Worm (Caenorhabditis elegans) whole organism, L2 larva: Measurements from ENCODE around the gene F53C11.5.
A peak's percentile ranks its signal among the peaks of the same experiment; 100 is the strongest.

Source experiments
- C34F6.9 ChIP-seq: fragments of 150-350 bp; optimal IDR thresholded peaks from 2 replicates; lab custom pipeline; 2014; ENCODE audit warnings: missing biosample characterization, missing genetic modification characterization
- F13H6.1 ChIP-seq: sonication (generic microtip); optimal IDR thresholded peaks from 2 replicates; lab custom pipeline; 2016; ENCODE audit warnings: missing genetic modification characterization, missing compliant biosample characterization
- R02D3.7 ChIP-seq: fragments of 150-350 bp; optimal IDR thresholded peaks from 2 replicates; lab custom pipeline; 2014; ENCODE audit warnings: missing biosample characterization, missing genetic modification characterization
- Y55F3AM.14 ChIP-seq: fragments of 200-800 bp; sonication (Bioruptor generic); optimal IDR thresholded peaks from 2 replicates; lab custom pipeline; 2018; ENCODE audit warnings: mild to moderate bottlenecking, missing genetic modification characterization, missing compliant biosample characterization
- ZK546.5 ChIP-seq: sonication (generic microtip); optimal IDR thresholded peaks from 2 replicates; lab custom pipeline; 2017; ENCODE audit warnings: missing biosample characterization, missing genetic modification characterization
- alr-1 ChIP-seq: fragments of 150-350 bp; optimal IDR thresholded peaks from 2 replicates; lab custom pipeline; 2014; ENCODE audit warnings: missing biosample characterization, missing genetic modification characterization
- aly-2 ChIP-seq: fragments of 150-350 bp; optimal IDR thresholded peaks from 2 replicates; lab custom pipeline; 2014; ENCODE audit warnings: missing biosample characterization, missing genetic modification characterization
- ama-1 ChIP-seq: fragments of 150-350 bp; optimal IDR thresholded peaks from 2 replicates; lab custom pipeline; 2018; ENCODE audit warnings: inconsistent platforms
- blmp-1 ChIP-seq: sonication (generic microtip); optimal IDR thresholded peaks from 2 replicates; lab custom pipeline; 2017; ENCODE audit warnings: missing genetic modification characterization, mild to moderate bottlenecking, missing compliant biosample characterization, antibody characterized with exemption, moderate library complexity; ENCODE audit not compliant: insufficient read depth
- ceh-16 ChIP-seq: fragments of 150-350 bp; optimal IDR thresholded peaks from 2 replicates; lab custom pipeline; 2014; ENCODE audit warnings: missing biosample characterization, missing genetic modification characterization
- ceh-82 ChIP-seq: fragments of 150-350 bp; optimal IDR thresholded peaks from 2 replicates; lab custom pipeline; 2014; ENCODE audit warnings: missing biosample characterization, missing genetic modification characterization
- crh-2 ChIP-seq: sonication (generic microtip); optimal IDR thresholded peaks from 2 replicates; lab custom pipeline; 2017; ENCODE audit warnings: missing biosample characterization, missing genetic modification characterization
- dmd-4 ChIP-seq: sonication (generic microtip); optimal IDR thresholded peaks from 2 replicates; lab custom pipeline; 2017; ENCODE audit warnings: missing biosample characterization, missing genetic modification characterization
- egl-27 ChIP-seq: sonication (generic microtip); optimal IDR thresholded peaks from 3 replicates; lab custom pipeline; 2017; ENCODE audit warnings: missing biosample characterization, missing genetic modification reagents, missing genetic modification characterization
- elt-1 ChIP-seq: fragments of 150-350 bp; optimal IDR thresholded peaks from 2 replicates; lab custom pipeline; 2014; ENCODE audit warnings: missing biosample characterization, missing genetic modification characterization
- elt-3 ChIP-seq: sonication (generic microtip); optimal IDR thresholded peaks from 2 replicates; lab custom pipeline; 2017; ENCODE audit warnings: missing biosample characterization, missing genetic modification characterization
- fos-1 ChIP-seq: fragments of 150-350 bp; optimal IDR thresholded peaks from 2 replicates; lab custom pipeline; 2014; ENCODE audit warnings: missing biosample characterization, missing genetic modification characterization
- gmeb-1 ChIP-seq: fragments of 150-350 bp; optimal IDR thresholded peaks from 2 replicates; lab custom pipeline; 2014; ENCODE audit warnings: missing biosample characterization, missing genetic modification characterization
- lin-11 ChIP-seq: fragments of 150-350 bp; sonication (generic microtip); optimal IDR thresholded peaks from 2 replicates; lab custom pipeline; 2014; ENCODE audit warnings: missing biosample characterization, missing genetic modification characterization, inconsistent platforms, mixed read lengths
- lin-13 ChIP-seq: fragments of 150-350 bp; optimal IDR thresholded peaks from 2 replicates; lab custom pipeline; 2014; ENCODE audit warnings: missing biosample characterization, missing genetic modification reagents, missing genetic modification characterization
- lin-39 ChIP-seq: fragments of 150-350 bp; optimal IDR thresholded peaks from 2 replicates; lab custom pipeline; 2014; ENCODE audit warnings: missing biosample characterization, missing genetic modification reagents, missing genetic modification characterization
- lsy-2 ChIP-seq, 2 experiments: fragments of 150-350 bp in 1 of 2; sonication (generic microtip) in 1 of 2; optimal IDR thresholded peaks; 2 replicates each; lab custom pipeline; 2014 to 2017; ENCODE audit warnings: missing biosample characterization in 2 of 2, missing genetic modification characterization in 2 of 2
- mab-5 ChIP-seq: fragments of 150-350 bp; optimal IDR thresholded peaks from 2 replicates; lab custom pipeline; 2014; ENCODE audit warnings: missing biosample characterization, missing genetic modification characterization
- mbf-1 ChIP-seq: sonication (generic microtip); optimal IDR thresholded peaks from 2 replicates; lab custom pipeline; 2017; ENCODE audit warnings: missing biosample characterization, missing genetic modification characterization
- mdl-1 ChIP-seq, 2 experiments: fragments of 150-350 bp in 1 of 2; sonication (generic microtip) in 1 of 2; optimal IDR thresholded peaks; 2 replicates each; lab custom pipeline; 2017; ENCODE audit warnings: missing biosample characterization in 2 of 2, missing genetic modification characterization in 2 of 2
- nhr-10 ChIP-seq: sonication (generic microtip); optimal IDR thresholded peaks from 2 replicates; lab custom pipeline; 2017; ENCODE audit warnings: missing biosample characterization, missing genetic modification characterization
- nhr-11 ChIP-seq: fragments of 150-350 bp; optimal IDR thresholded peaks from 2 replicates; lab custom pipeline; 2014; ENCODE audit warnings: missing biosample characterization, missing genetic modification characterization
- nhr-12 ChIP-seq: fragments of 150-350 bp; optimal IDR thresholded peaks from 2 replicates; lab custom pipeline; 2014; ENCODE audit warnings: missing biosample characterization, missing genetic modification characterization
- nhr-129 ChIP-seq: fragments of 150-350 bp; optimal IDR thresholded peaks from 2 replicates; lab custom pipeline; 2014; ENCODE audit warnings: missing biosample characterization, missing genetic modification characterization
- nhr-21 ChIP-seq: fragments of 150-350 bp; optimal IDR thresholded peaks from 2 replicates; lab custom pipeline; 2014; ENCODE audit warnings: missing biosample characterization, missing genetic modification characterization
- nhr-23 ChIP-seq: fragments of 150-350 bp; optimal IDR thresholded peaks from 2 replicates; lab custom pipeline; 2014; ENCODE audit warnings: missing biosample characterization, missing genetic modification reagents, missing genetic modification characterization
- nhr-237 ChIP-seq: fragments of 150-350 bp; optimal IDR thresholded peaks from 2 replicates; lab custom pipeline; 2014; ENCODE audit warnings: missing biosample characterization, missing genetic modification characterization
- nhr-25 ChIP-seq: fragments of 150-350 bp; sonication (generic microtip); optimal IDR thresholded peaks from 3 replicates; lab custom pipeline; 2014; ENCODE audit warnings: missing biosample characterization, missing genetic modification characterization
- nhr-6 ChIP-seq: fragments of 150-350 bp; optimal IDR thresholded peaks from 2 replicates; lab custom pipeline; 2014; ENCODE audit warnings: missing biosample characterization, missing genetic modification characterization
- nhr-77 ChIP-seq: fragments of 150-350 bp; optimal IDR thresholded peaks from 2 replicates; lab custom pipeline; 2014; ENCODE audit warnings: missing biosample characterization, missing genetic modification characterization
- peb-1 ChIP-seq: fragments of 150-350 bp; optimal IDR thresholded peaks from 2 replicates; lab custom pipeline; 2014; ENCODE audit warnings: missing biosample characterization, missing genetic modification characterization
- sem-4 ChIP-seq: fragments of 150-350 bp; optimal IDR thresholded peaks from 2 replicates; lab custom pipeline; 2014; ENCODE audit warnings: missing biosample characterization, missing genetic modification reagents, missing genetic modification characterization
- skn-1 ChIP-seq: sonication (generic microtip); optimal IDR thresholded peaks from 2 replicates; lab custom pipeline; 2017; ENCODE audit warnings: missing biosample characterization, missing genetic modification characterization
- sma-3 ChIP-seq: sonication (generic microtip); optimal IDR thresholded peaks from 2 replicates; lab custom pipeline; 2016; ENCODE audit warnings: missing genetic modification reagents, missing genetic modification characterization, missing compliant biosample characterization
- sma-9 ChIP-seq, 2 experiments: fragments of 150-350 bp in 1 of 2; sonication (generic microtip) in 1 of 2; optimal IDR thresholded peaks; 2 replicates each; lab custom pipeline; 2014 to 2016; ENCODE audit warnings: missing genetic modification characterization in 2 of 2, mild to moderate bottlenecking in 1 of 2, missing biosample characterization in 1 of 2, missing compliant biosample characterization in 1 of 2, missing genetic modification reagents in 1 of 2, moderate library complexity in 1 of 2
- snpc-4 ChIP-seq: fragments of 150-350 bp; optimal IDR thresholded peaks from 2 replicates; lab custom pipeline; 2014; ENCODE audit warnings: missing biosample characterization, missing genetic modification characterization
- unc-39 ChIP-seq: fragments of 150-350 bp; optimal IDR thresholded peaks from 2 replicates; lab custom pipeline; 2014; ENCODE audit warnings: missing biosample characterization, missing genetic modification characterization
- unc-55 ChIP-seq: fragments of 150-350 bp; sonication (generic microtip); optimal IDR thresholded peaks from 3 replicates; lab custom pipeline; 2014; ENCODE audit warnings: missing biosample characterization, missing genetic modification reagents, missing genetic modification characterization
- unc-62 ChIP-seq: fragments of 150-350 bp; optimal IDR thresholded peaks from 2 replicates; lab custom pipeline; 2014; ENCODE audit warnings: missing biosample characterization, missing genetic modification reagents, missing genetic modification characterization
- zag-1 ChIP-seq: fragments of 150-350 bp; optimal IDR thresholded peaks from 2 replicates; lab custom pipeline; 2014; ENCODE audit warnings: missing biosample characterization, missing genetic modification characterization
- ztf-1 ChIP-seq: fragments of 200-800 bp; sonication (Bioruptor generic); conservative IDR thresholded peaks from 2 replicates; pipeline ENCODE4 v1.3.6; 2022; ENCODE audit warnings: missing genetic modification characterization, missing compliant biosample characterization
- ztf-11 ChIP-seq: sonication (generic microtip); optimal IDR thresholded peaks from 2 replicates; lab custom pipeline; 2017; ENCODE audit warnings: missing biosample characterization, missing genetic modification characterization
- ztf-4 ChIP-seq: fragments of 150-350 bp; optimal IDR thresholded peaks from 2 replicates; lab custom pipeline; 2014; ENCODE audit warnings: missing biosample characterization, missing genetic modification characterization

Gene F53C11.5

ce11 chrV:13787225-13787898 lies at the start of gene F53C11.5, which contains the start of gene F53C11.4:
Gene F53C11.5, plus strand, starts transcription at chrV:13787549.
Gene F53C11.4, minus strand, starts transcription at chrV:13787352.
- no peak for TF ChIP-seq unc-55 (GFP tag; lab: Kevin White, UChicago)
- TF ChIP-seq ZK546.5: no peak
- no peak for TF ChIP-seq mab-5 (tag; lab: Kevin White, UChicago)
- no peak for TF ChIP-seq nhr-10 (tag; lab: Kevin White, UChicago)
- no peak for TF ChIP-seq nhr-11 (tag; lab: Kevin White, UChicago)
- TF ChIP-seq nhr-23 (tag; lab: Kevin White, UChicago): no peak
- no peak for TF ChIP-seq nhr-21 (tag; lab: Kevin White, UChicago)
- TF ChIP-seq elt-3: no peak
- no peak for TF ChIP-seq zag-1
- peak; percentile 0 for TF ChIP-seq egl-27
- TF ChIP-seq R02D3.7 (tag; lab: Kevin White, UChicago): no peak
- no peak for TF ChIP-seq unc-62 (GFP tag; lab: Kevin White, UChicago)
- no peak for TF ChIP-seq mbf-1 (tag; lab: Kevin White, UChicago)
- no peak for TF ChIP-seq Y55F3AM.14 (GFP tag; lab: Kevin White, UChicago)
- no peak for TF ChIP-seq lin-11
- TF ChIP-seq sem-4 (tag; lab: Kevin White, UChicago): no peak
- no peak for TF ChIP-seq nhr-77 (tag; lab: Kevin White, UChicago)
- no peak for TF ChIP-seq ztf-11 (tag; lab: Kevin White, UChicago)
- peak; percentile 16 for TF ChIP-seq lin-13 (GFP tag; lab: Kevin White, UChicago)
- TF ChIP-seq F13H6.1: peak; percentile 26
- TF ChIP-seq alr-1 (tag; lab: Kevin White, UChicago): no peak
- TF ChIP-seq nhr-25 (tag; lab: Kevin White, UChicago): no peak
- TF ChIP-seq ceh-16: no peak
- TF ChIP-seq sma-9 (GFP tag; optimal IDR thresholded peaks at IDR 0.05; lab: Kevin White, UChicago): peak; percentile 94
- no peak for TF ChIP-seq sma-9 (tag; optimal IDR thresholded peaks at IDR 0.05; lab: Kevin White, UChicago)
- TF ChIP-seq dmd-4: no peak
- TF ChIP-seq nhr-6: no peak
- peak; percentile 59 for TF ChIP-seq fos-1
- no peak for TF ChIP-seq ceh-82 (tag; lab: Kevin White, UChicago)
- TF ChIP-seq crh-2: peak; percentile 49
- TF ChIP-seq nhr-129 (tag; lab: Kevin White, UChicago): peak; percentile 13
- TF ChIP-seq mdl-1 (tag; optimal IDR thresholded peaks at IDR 0.05; lab: Kevin White, UChicago): no peak
- peak in 1 of 2 experiments; percentile 77 for TF ChIP-seq lsy-2 (tag; optimal IDR thresholded peaks at IDR 0.05; lab: Kevin White, UChicago)
- no peak for TF ChIP-seq unc-39
- TF ChIP-seq peb-1: no peak
- no peak for TF ChIP-seq blmp-1 (tag; lab: Kevin White, UChicago)
- no peak for TF ChIP-seq ztf-4
- peak; percentile 17 for TF ChIP-seq gmeb-1
- no peak for TF ChIP-seq aly-2
- peak; percentile 94 for TF ChIP-seq sma-3 (GFP tag; lab: Kevin White, UChicago)
- no peak for TF ChIP-seq ztf-1 (GFP tag; lab: Robert Waterston, UW)
- no peak for TF ChIP-seq snpc-4
- no peak for TF ChIP-seq elt-1 (tag; lab: Kevin White, UChicago)
- TF ChIP-seq ama-1 (lab: Kevin White, UChicago): peak; percentile 32
- no peak for TF ChIP-seq skn-1 (tag; lab: Kevin White, UChicago)
- no peak for TF ChIP-seq nhr-12 (tag; lab: Kevin White, UChicago)
- TF ChIP-seq C34F6.9 (tag; lab: Kevin White, UChicago): peak; percentile 71
- TF ChIP-seq lin-39 (tag; lab: Kevin White, UChicago): no peak
- TF ChIP-seq nhr-237 (tag; lab: Kevin White, UChicago): no peak
